Fruit fly (Drosophila melanogaster) whole organism, adult: ENCODE measurements around the gene CG31897.

Source experiments
- CG11617 ChIP-seq: fragments of 200-800 bp; sonication (Bioruptor generic); optimal IDR thresholded peaks from 2 replicates; lab custom pipeline; 2017; ENCODE audit warnings: mild to moderate bottlenecking, missing biosample characterization, missing genetic modification reagents, missing genetic modification characterization
- CG12768 ChIP-seq: fragments of 200-800 bp; sonication (Bioruptor generic); optimal IDR thresholded peaks from 2 replicates; lab custom pipeline; 2017; ENCODE audit warnings: missing biosample characterization, missing genetic modification characterization, mild to moderate bottlenecking, moderate library complexity, missing genetic modification reagents
- CG14711 ChIP-seq: fragments of 200-800 bp; sonication (Bioruptor generic); optimal IDR thresholded peaks from 2 replicates; lab custom pipeline; 2018; ENCODE audit warnings: missing biosample characterization, mild to moderate bottlenecking, missing genetic modification characterization, moderate library complexity
- CG1620 ChIP-seq: fragments of 200-800 bp; sonication (Bioruptor generic); optimal IDR thresholded peaks from 2 replicates; lab custom pipeline; 2016; ENCODE audit warnings: missing biosample characterization, missing genetic modification characterization
- CG33017 ChIP-seq: fragments of 200-800 bp; sonication (Bioruptor generic); optimal IDR thresholded peaks from 2 replicates; lab custom pipeline; 2018; ENCODE audit warnings: missing biosample characterization, mild to moderate bottlenecking, missing genetic modification characterization, moderate library complexity
- CG5204 ChIP-seq: fragments of 200-800 bp; sonication (Bioruptor generic); optimal IDR thresholded peaks from 2 replicates; lab custom pipeline; 2016; ENCODE audit warnings: missing biosample characterization, missing genetic modification characterization
- CG7045 ChIP-seq: fragments of 200-800 bp; sonication (Bioruptor generic); optimal IDR thresholded peaks from 2 replicates; lab custom pipeline; 2017; ENCODE audit warnings: missing biosample characterization, mild to moderate bottlenecking, missing genetic modification characterization
- CG7101 ChIP-seq: fragments of 200-800 bp; sonication (Bioruptor generic); optimal IDR thresholded peaks from 2 replicates; lab custom pipeline; 2018; ENCODE audit warnings: missing biosample characterization, mild to moderate bottlenecking, missing genetic modification characterization, moderate library complexity
- Clk ChIP-seq: fragments of 200-800 bp; sonication (Bioruptor generic); optimal IDR thresholded peaks from 2 replicates; lab custom pipeline; 2017; ENCODE audit warnings: missing biosample characterization, missing genetic modification characterization
- Crg-1 ChIP-seq: fragments of 200-800 bp; sonication (Bioruptor generic); optimal IDR thresholded peaks from 2 replicates; lab custom pipeline; 2016; ENCODE audit warnings: missing biosample characterization, missing genetic modification characterization
- Hr96 ChIP-seq: fragments of 200-800 bp; sonication (Bioruptor generic); optimal IDR thresholded peaks from 2 replicates; lab custom pipeline; 2016; ENCODE audit warnings: missing biosample characterization, missing genetic modification characterization
- Mnt ChIP-seq: fragments of 200-800 bp; sonication (Bioruptor generic); optimal IDR thresholded peaks from 2 replicates; lab custom pipeline; 2016; ENCODE audit warnings: missing biosample characterization, mild to moderate bottlenecking, missing genetic modification characterization
- bab1 ChIP-seq: fragments of 200-800 bp; sonication (Bioruptor generic); optimal IDR thresholded peaks from 3 replicates; lab custom pipeline; 2019; ENCODE audit warnings: missing biosample characterization, mild to moderate bottlenecking, missing genetic modification characterization, moderate library complexity
- cic ChIP-seq: fragments of 200-800 bp; sonication (Bioruptor generic); optimal IDR thresholded peaks from 2 replicates; lab custom pipeline; 2017; ENCODE audit warnings: missing biosample characterization, mild to moderate bottlenecking, missing genetic modification characterization, moderate library complexity
- cnc ChIP-seq, 2 experiments: fragments of >200 bp; optimal IDR thresholded peaks; 2 replicates each; lab custom pipeline; 2017
- kay ChIP-seq: fragments of 200-800 bp; sonication (Bioruptor generic); peaks from one replicate; lab custom pipeline; 2016; ENCODE audit warnings: missing biosample characterization, missing genetic modification characterization, borderline replicate concordance
- ovo ChIP-seq: fragments of 200-800 bp; sonication (Bioruptor generic); optimal IDR thresholded peaks from 2 replicates; lab custom pipeline; 2016; ENCODE audit warnings: missing biosample characterization, missing genetic modification characterization
- pad ChIP-seq: fragments of 200-800 bp; sonication (Bioruptor generic); optimal IDR thresholded peaks from 3 replicates; lab custom pipeline; 2017; ENCODE audit warnings: missing biosample characterization, missing genetic modification characterization, mild to moderate bottlenecking, moderate library complexity, missing genetic modification reagents
- tj ChIP-seq: fragments of 200-800 bp; sonication (Bioruptor generic); optimal IDR thresholded peaks from 3 replicates; lab custom pipeline; 2017; ENCODE audit warnings: missing biosample characterization, mild to moderate bottlenecking, missing genetic modification characterization, moderate library complexity
- toe ChIP-seq: fragments of 200-800 bp; sonication (Bioruptor generic); optimal IDR thresholded peaks from 2 replicates; lab custom pipeline; 2016; ENCODE audit warnings: missing biosample characterization, missing genetic modification characterization

CG31897 gene

dm6 chr2L:8399863-8400598 lies 42.2 kb upstream of the CG31897 start, which contains the start of gene CG31898:
TSS of gene CG31898 (plus strand) at chr2L:8400421.
- TF ChIP-seq bab1 (peak; percentile 26), tj (GFP tag; lab: Kevin White, UChicago) (no peak), cic (GFP tag; lab: Kevin White, UChicago) (peak; percentile 79)

DNA sequence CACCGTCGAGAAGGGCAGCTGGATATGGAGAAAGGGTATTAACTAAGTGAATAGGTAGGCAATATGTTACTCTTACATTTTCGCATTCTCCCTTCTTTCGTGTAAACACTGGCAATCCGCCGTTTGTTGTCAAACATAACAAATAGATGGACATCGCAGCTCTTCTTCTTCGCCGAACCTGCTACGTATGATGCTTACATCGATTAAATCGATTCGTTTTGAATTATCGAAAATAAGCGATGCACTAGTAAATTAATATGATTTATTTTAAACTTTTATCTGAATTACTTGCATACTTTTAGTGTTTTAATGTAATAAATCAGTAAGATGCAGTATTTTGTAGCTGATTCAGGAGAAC lies 39.3 kb upstream of the CG31897 start, which contains the start of gene fy:
TSS of gene fy (minus strand) at position 353 of the 358 bp plus-strand sequence.
- TF ChIP-seq toe: no peak
- no peak for TF ChIP-seq CG12768 (GFP tag; lab: Kevin White, UChicago)
- no peak for TF ChIP-seq ovo (GFP tag; lab: Kevin White, UChicago)
- no peak for TF ChIP-seq CG11617 (GFP tag; lab: Kevin White, UChicago)
- TF ChIP-seq cnc (optimal IDR thresholded peaks at IDR 0.05; lab: Kevin White, UChicago): no peak
- TF ChIP-seq Clk (GFP tag; lab: Kevin White, UChicago): no peak
- no peak for TF ChIP-seq CG33017
- no peak for TF ChIP-seq CG1620 (GFP tag; lab: Kevin White, UChicago)
- TF ChIP-seq CG7045 (GFP tag; lab: Kevin White, UChicago): no peak
- no peak for TF ChIP-seq kay
- no peak for TF ChIP-seq CG7101 (tag; lab: Kevin White, UChicago)
- no peak for TF ChIP-seq CG5204 (GFP tag; lab: Kevin White, UChicago)
- no peak for TF ChIP-seq pad (GFP tag; lab: Kevin White, UChicago)
- TF ChIP-seq Hr96 (GFP tag; lab: Kevin White, UChicago): no peak
- TF ChIP-seq CG14711: no peak
- no peak for TF ChIP-seq cic (GFP tag; lab: Kevin White, UChicago)
- no peak for TF ChIP-seq Mnt (GFP tag; lab: Kevin White, UChicago)
- TF ChIP-seq Crg-1: no peak

DNA sequence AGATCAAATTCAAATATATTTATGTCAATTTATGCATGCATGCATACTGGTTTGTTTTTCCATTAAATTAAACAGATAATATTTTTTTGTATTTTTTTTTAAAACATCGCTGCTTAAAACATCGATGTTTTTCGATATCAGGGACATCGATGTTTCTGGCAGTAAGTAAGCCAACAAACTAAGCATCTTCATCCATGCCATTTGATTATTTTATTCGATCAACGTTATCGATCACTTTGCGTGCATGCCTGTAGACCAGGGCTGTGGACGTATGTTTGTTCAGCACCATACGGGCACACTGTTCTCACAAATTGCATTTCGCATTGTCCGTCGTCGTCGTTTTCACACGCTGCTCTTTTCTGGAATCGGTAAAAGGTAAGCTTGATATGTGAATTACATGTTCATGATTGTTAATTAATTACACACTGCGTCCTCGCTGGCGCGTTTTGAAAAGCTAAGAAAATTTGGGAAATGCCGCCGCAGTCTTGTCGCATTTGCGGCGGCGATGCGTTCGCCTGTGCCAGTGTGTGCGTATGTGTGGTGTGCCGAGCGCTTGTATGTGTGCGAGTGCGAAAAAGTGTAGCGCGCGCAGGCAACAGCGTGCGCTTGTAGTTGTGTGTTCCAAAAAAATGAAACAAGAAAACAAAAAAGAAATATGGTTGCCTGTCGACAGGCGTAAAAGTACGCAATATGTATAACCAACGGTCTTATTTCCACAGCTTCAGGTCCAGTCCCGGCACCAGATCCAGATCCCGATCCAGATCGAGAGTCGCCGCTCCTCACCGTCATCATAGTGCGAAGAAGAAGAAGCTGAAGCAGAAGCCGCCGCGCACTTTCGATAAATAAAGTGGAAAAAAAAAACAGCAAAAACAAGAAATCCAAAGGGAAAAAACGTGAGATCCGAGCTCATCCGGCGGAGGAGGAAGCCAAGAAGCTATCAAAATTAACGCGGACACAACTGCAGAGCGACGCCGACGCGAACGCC lies 38.7 kb upstream of the CG31897 start, which contains the start of gene emb:
TSS of gene emb (plus strand) at position 288 of the 985 bp plus-strand sequence.
- TF ChIP-seq Crg-1 (peak; percentile 43), bab1 (peak; percentile 79), toe (no peak), CG12768 (GFP tag; lab: Kevin White, UChicago) (peak; percentile 37), CG1620 (GFP tag; lab: Kevin White, UChicago) (peak; percentile 11), Clk (GFP tag; lab: Kevin White, UChicago) (peak; percentile 8), CG33017 (no peak), CG5204 (GFP tag; lab: Kevin White, UChicago) (no peak), cic (GFP tag; lab: Kevin White, UChicago) (peak; percentile 80), ovo (GFP tag; lab: Kevin White, UChicago) (no peak), Hr96 (GFP tag; lab: Kevin White, UChicago) (no peak), kay (no peak), CG7101 (tag; lab: Kevin White, UChicago) (peak; percentile 56), CG14711 (no peak), CG7045 (GFP tag; lab: Kevin White, UChicago) (no peak), pad (GFP tag; lab: Kevin White, UChicago) (peak; percentile 47), cnc (optimal IDR thresholded peaks at IDR 0.05; lab: Kevin White, UChicago) (no peak), CG11617 (GFP tag; lab: Kevin White, UChicago) (peak; percentile 50), Mnt (GFP tag; lab: Kevin White, UChicago) (peak; percentile 80), tj (GFP tag; lab: Kevin White, UChicago) (peak; percentile 51)

- TF ChIP-seq CG12768 (GFP tag; lab: Kevin White, UChicago): peak; percentile 17
- no peak for TF ChIP-seq Crg-1
- peak; percentile 7 for TF ChIP-seq CG11617 (GFP tag; lab: Kevin White, UChicago)
- TF ChIP-seq CG33017: peak; percentile 5
- no peak for TF ChIP-seq pad (GFP tag; lab: Kevin White, UChicago)
- peak; percentile 27 for TF ChIP-seq cic (GFP tag; lab: Kevin White, UChicago)
- TF ChIP-seq Hr96 (GFP tag; lab: Kevin White, UChicago): no peak
- peak; percentile 24 for TF ChIP-seq CG7101 (tag; lab: Kevin White, UChicago)
- TF ChIP-seq CG7045 (GFP tag; lab: Kevin White, UChicago): no peak
Observed at dm6 chr2L:8411530-8411929, 30.7 kb upstream of the CG31897 start, which contains the start of gene Naglu. TSS of gene Naglu (minus strand) at chr2L:8411868.

- peak; percentile 60 for TF ChIP-seq CG5204 (GFP tag; lab: Kevin White, UChicago)
- no peak for TF ChIP-seq CG14711
- TF ChIP-seq Hr96 (GFP tag; lab: Kevin White, UChicago): no peak
- peak; percentile 44 for TF ChIP-seq pad (GFP tag; lab: Kevin White, UChicago)
- no peak for TF ChIP-seq kay
- no peak for TF ChIP-seq Crg-1
- peak; percentile 61 for TF ChIP-seq CG1620 (GFP tag; lab: Kevin White, UChicago)
- peak; percentile 48 for TF ChIP-seq CG12768 (GFP tag; lab: Kevin White, UChicago)
- TF ChIP-seq CG11617 (GFP tag; lab: Kevin White, UChicago): peak; percentile 59
- TF ChIP-seq CG7101 (tag; lab: Kevin White, UChicago): peak; percentile 68
- peak; percentile 59 for TF ChIP-seq ovo (GFP tag; lab: Kevin White, UChicago)
- no peak for TF ChIP-seq Clk (GFP tag; lab: Kevin White, UChicago)
- TF ChIP-seq CG33017: peak; percentile 51
- TF ChIP-seq Mnt (GFP tag; lab: Kevin White, UChicago): no peak
- no peak for TF ChIP-seq bab1
- no peak for TF ChIP-seq cic (GFP tag; lab: Kevin White, UChicago)
- TF ChIP-seq CG7045 (GFP tag; lab: Kevin White, UChicago): peak; percentile 25
- no peak for TF ChIP-seq toe
- peak; percentile 17 for TF ChIP-seq tj (GFP tag; lab: Kevin White, UChicago)
- TF ChIP-seq cnc (optimal IDR thresholded peaks at IDR 0.05; lab: Kevin White, UChicago): no peak
Observed at dm6 chr2L:8414887-8415883, 27.1 kb upstream of the CG31897 start, which contains the start of the genes CG13398 and Akap200. TSS of gene CG13398 (minus strand) at chr2L:8415256. TSS of gene Akap200 (plus strand) at chr2L:8415690.
